Worm (Caenorhabditis elegans) whole organism, young adult: Measurements from ENCODE around the gene srj-24.

Experiments
- B0336.3 ChIP-seq: fragments of 200-800 bp; sonication (Bioruptor generic); IDR thresholded peaks from 2 replicates; pipeline ENCODE4 v1.3.6; 2022; ENCODE audit warnings: missing genetic modification characterization, missing compliant biosample characterization
- F23B12.7 ChIP-seq: sonication (generic microtip); optimal IDR thresholded peaks from 2 replicates; lab custom pipeline; 2017; ENCODE audit warnings: missing genetic modification characterization, mild to moderate bottlenecking, missing compliant biosample characterization, antibody characterized with exemption, moderate library complexity; ENCODE audit not compliant: insufficient read depth
- F49E8.2 ChIP-seq: sonication (generic microtip); optimal IDR thresholded peaks from 3 replicates; lab custom pipeline; 2017; ENCODE audit warnings: missing genetic modification characterization, mild to moderate bottlenecking, missing compliant biosample characterization, antibody characterized with exemption, moderate library complexity; ENCODE audit not compliant: insufficient read depth
- F57A8.1 ChIP-seq: fragments of 200-800 bp; sonication (Bioruptor generic); optimal IDR thresholded peaks from 2 replicates; lab custom pipeline; 2018; ENCODE audit warnings: mild to moderate bottlenecking, missing genetic modification characterization, moderate library complexity, missing compliant biosample characterization
- T26A5.8 ChIP-seq: sonication (generic microtip); optimal IDR thresholded peaks from 2 replicates; lab custom pipeline; 2016; ENCODE audit warnings: missing genetic modification characterization, missing compliant biosample characterization
- Y53F4B.3 ChIP-seq: fragments of 200-800 bp; sonication (Bioruptor generic); IDR thresholded peaks from 2 replicates; pipeline ENCODE4 v1.3.6; 2022; ENCODE audit warnings: missing genetic modification reagents, missing genetic modification characterization, missing compliant biosample characterization
- Y53G8AR.9 ChIP-seq: fragments of 200-800 bp; sonication (Bioruptor generic); conservative IDR thresholded peaks from 2 replicates; pipeline ENCODE4 v1.3.6; 2022; ENCODE audit warnings: missing genetic modification reagents, missing genetic modification characterization, missing compliant biosample characterization
- Y67H2A.10 ChIP-seq: fragments of 200-800 bp; sonication (Bioruptor generic); conservative IDR thresholded peaks from 2 replicates; pipeline ENCODE4 v1.3.6; 2022; ENCODE audit warnings: missing genetic modification reagents, missing genetic modification characterization, missing compliant biosample characterization
- ZK185.1 ChIP-seq: sonication (generic microtip); optimal IDR thresholded peaks from 2 replicates; lab custom pipeline; 2016; ENCODE audit warnings: mild to moderate bottlenecking, missing genetic modification characterization, missing compliant biosample characterization; ENCODE audit not compliant: poor library complexity, severe bottlenecking
- akir-1 ChIP-seq: fragments of 200-800 bp; sonication (Bioruptor generic); optimal IDR thresholded peaks from 2 replicates; lab custom pipeline; 2018; ENCODE audit warnings: mild to moderate bottlenecking, missing genetic modification characterization, moderate library complexity, missing compliant biosample characterization
- ama-1 ChIP-seq, 3 experiments: fragments of 150-350 bp in 1 of 3; sonication (generic microtip) in 2 of 3; optimal IDR thresholded peaks; 2 replicates each; lab custom pipeline; 2014 to 2018; ENCODE audit warnings: missing biosample characterization in 2 of 3, missing genetic modification characterization in 2 of 3, missing genetic modification reagents in 2 of 3
- athp-1 ChIP-seq: sonication (generic microtip); optimal IDR thresholded peaks from 2 replicates; lab custom pipeline; 2017; ENCODE audit warnings: mild to moderate bottlenecking, missing genetic modification characterization, missing compliant biosample characterization
- bed-1 ChIP-seq: fragments of 200-800 bp; sonication (Bioruptor generic); IDR thresholded peaks from 2 replicates; pipeline ENCODE4 v1.3.6; 2022; ENCODE audit warnings: missing genetic modification reagents, missing genetic modification characterization, missing compliant biosample characterization
- bed-2 ChIP-seq: fragments of 200-800 bp; sonication (Bioruptor generic); IDR thresholded peaks from 2 replicates; pipeline ENCODE4 v1.3.6; 2022; ENCODE audit warnings: missing genetic modification reagents, missing genetic modification characterization, missing compliant biosample characterization
- ccch-3 ChIP-seq: fragments of 200-800 bp; sonication (Bioruptor generic); optimal IDR thresholded peaks from 2 replicates; lab custom pipeline; 2018; ENCODE audit warnings: mild to moderate bottlenecking, missing genetic modification characterization, missing compliant biosample characterization
- cebp-1 ChIP-seq, 2 experiments: fragments of 200-800 bp in 1 of 2; sonication (Bioruptor generic) in 1 of 2; sonication (generic microtip) in 1 of 2; IDR thresholded peaks in 1 of 2; optimal IDR thresholded peaks in 1 of 2; 2 replicates each; pipeline versions ENCODE4 v1.3.6 to Lab custom; 2017 to 2022; ENCODE audit warnings: missing compliant biosample characterization in 2 of 2, missing genetic modification characterization in 2 of 2, mild to moderate bottlenecking in 1 of 2, missing genetic modification reagents in 1 of 2, moderate library complexity in 1 of 2
- cebp-2 ChIP-seq: fragments of 200-800 bp; sonication (Bioruptor generic); IDR thresholded peaks from 2 replicates; pipeline ENCODE4 v1.3.6; 2022; ENCODE audit warnings: missing genetic modification characterization, missing compliant biosample characterization
- ceh-40 ChIP-seq: fragments of 200-800 bp; sonication (Bioruptor generic); IDR thresholded peaks from 2 replicates; pipeline ENCODE4 v1.3.6; 2022; ENCODE audit warnings: missing genetic modification characterization, missing compliant biosample characterization
- ceh-91 ChIP-seq: fragments of 200-800 bp; sonication (Bioruptor generic); IDR thresholded peaks from 2 replicates; pipeline ENCODE4 v1.3.6; 2022; ENCODE audit warnings: missing genetic modification reagents, missing genetic modification characterization, missing compliant biosample characterization
- chd-7 ChIP-seq: sonication (generic microtip); optimal IDR thresholded peaks from 2 replicates; lab custom pipeline; 2016; ENCODE audit warnings: mild to moderate bottlenecking, missing genetic modification characterization, moderate library complexity, missing compliant biosample characterization
- dox-1 ChIP-seq: fragments of 200-800 bp; sonication (Bioruptor generic); IDR thresholded peaks from 2 replicates; pipeline ENCODE4 v1.3.6; 2022; ENCODE audit warnings: missing genetic modification reagents, missing genetic modification characterization, missing compliant biosample characterization
- dpff-1 ChIP-seq: sonication (generic microtip); optimal IDR thresholded peaks from 2 replicates; lab custom pipeline; 2017; ENCODE audit warnings: mild to moderate bottlenecking, missing genetic modification characterization, missing compliant biosample characterization
- ets-4 ChIP-seq: fragments of 200-800 bp; sonication (Bioruptor generic); optimal IDR thresholded peaks from 2 replicates; lab custom pipeline; 2018; ENCODE audit warnings: mild to moderate bottlenecking, missing genetic modification characterization, missing compliant biosample characterization
- hlh-12 ChIP-seq: sonication (generic microtip); optimal IDR thresholded peaks from 2 replicates; lab custom pipeline; 2016; ENCODE audit warnings: missing genetic modification characterization, missing compliant biosample characterization
- hlh-26 ChIP-seq: fragments of 200-800 bp; sonication (Bioruptor generic); conservative IDR thresholded peaks from 2 replicates; pipeline ENCODE4 v1.3.6; 2022; ENCODE audit warnings: missing genetic modification reagents, missing genetic modification characterization, missing compliant biosample characterization
- let-526 ChIP-seq: fragments of 200-800 bp; sonication (Bioruptor generic); IDR thresholded peaks from 2 replicates; pipeline ENCODE4 v1.3.6; 2022; ENCODE audit warnings: missing genetic modification reagents, missing genetic modification characterization, missing compliant biosample characterization
- lin-26 ChIP-seq: fragments of 200-800 bp; sonication (Bioruptor generic); IDR thresholded peaks from 2 replicates; pipeline ENCODE4 v1.3.6; 2022; ENCODE audit warnings: missing genetic modification reagents, missing genetic modification characterization, missing compliant biosample characterization
- lin-35 ChIP-seq, 3 experiments: fragments of 150-350 bp in 2 of 3; sonication (generic microtip) in 1 of 3; optimal IDR thresholded peaks; 2 replicates each; lab custom pipeline; 2014 to 2018; ENCODE audit warnings: missing biosample characterization in 3 of 3, missing genetic modification characterization in 3 of 3, missing genetic modification reagents in 3 of 3
- lin-40 ChIP-seq: sonication (generic microtip); optimal IDR thresholded peaks from 2 replicates; lab custom pipeline; 2016; ENCODE audit warnings: missing genetic modification characterization, mild to moderate bottlenecking, missing compliant biosample characterization, missing genotype, missing genetic modification reagents
- lin-54 ChIP-seq: fragments of 200-800 bp; sonication (Bioruptor generic); optimal IDR thresholded peaks from 2 replicates; lab custom pipeline; 2018; ENCODE audit warnings: mild to moderate bottlenecking, missing genetic modification characterization, missing compliant biosample characterization
- lsl-1 ChIP-seq: fragments of 200-800 bp; sonication (Bioruptor generic); optimal IDR thresholded peaks from 2 replicates; lab custom pipeline; 2018; ENCODE audit warnings: mild to moderate bottlenecking, missing genetic modification characterization, moderate library complexity, missing compliant biosample characterization
- madf-3 ChIP-seq: fragments of 200-800 bp; sonication (Bioruptor generic); IDR thresholded peaks from 2 replicates; pipeline ENCODE4 v1.3.6; 2022; ENCODE audit warnings: missing genetic modification reagents, missing genetic modification characterization, missing compliant biosample characterization
- nfya-1 ChIP-seq: sonication (generic microtip); optimal IDR thresholded peaks from 2 replicates; lab custom pipeline; 2017; ENCODE audit warnings: antibody characterized with exemption, missing compliant biosample characterization, missing genetic modification characterization, borderline replicate concordance; ENCODE audit not compliant: insufficient read depth
- nfya-2 ChIP-seq: fragments of 200-800 bp; sonication (Bioruptor generic); IDR thresholded peaks from 2 replicates; pipeline ENCODE4 v1.3.6; 2022; ENCODE audit warnings: missing genetic modification reagents, missing genetic modification characterization, missing compliant biosample characterization
- nfyb-1 ChIP-seq: fragments of 200-800 bp; sonication (Bioruptor generic); IDR thresholded peaks from 2 replicates; pipeline ENCODE4 v1.3.6; 2022; ENCODE audit warnings: missing genetic modification reagents, missing genetic modification characterization, missing compliant biosample characterization
- nhr-80 ChIP-seq: sonication (generic microtip); optimal IDR thresholded peaks from 2 replicates; lab custom pipeline; 2016; ENCODE audit warnings: missing genetic modification characterization, missing compliant biosample characterization
- repo-1 ChIP-seq: sonication (generic microtip); optimal IDR thresholded peaks from 2 replicates; lab custom pipeline; 2017; ENCODE audit warnings: mild to moderate bottlenecking, missing genetic modification characterization, missing compliant biosample characterization
- sdz-38 ChIP-seq: sonication (generic microtip); optimal IDR thresholded peaks from 2 replicates; lab custom pipeline; 2016; ENCODE audit warnings: missing genotype, missing genetic modification characterization, missing compliant biosample characterization
- sea-2 ChIP-seq: fragments of 200-800 bp; sonication (Bioruptor generic); IDR thresholded peaks from 2 replicates; pipeline ENCODE4 v1.3.6; 2022; ENCODE audit warnings: missing genetic modification characterization, missing compliant biosample characterization
- snpc-1.1 ChIP-seq: sonication (generic microtip); optimal IDR thresholded peaks from 2 replicates; lab custom pipeline; 2017; ENCODE audit warnings: missing genetic modification characterization, mild to moderate bottlenecking, missing compliant biosample characterization, antibody characterized with exemption, moderate library complexity, missing genotype, missing genetic modification reagents; ENCODE audit not compliant: insufficient read depth
- snpc-1.3 ChIP-seq: sonication (generic microtip); optimal IDR thresholded peaks from 2 replicates; lab custom pipeline; 2017; ENCODE audit warnings: missing genetic modification characterization, mild to moderate bottlenecking, missing compliant biosample characterization, antibody characterized with exemption, moderate library complexity, missing genotype, missing genetic modification reagents; ENCODE audit not compliant: insufficient read depth
- somi-1 ChIP-seq: fragments of 200-800 bp; sonication (Bioruptor generic); optimal IDR thresholded peaks from 2 replicates; lab custom pipeline; 2018; ENCODE audit warnings: mild to moderate bottlenecking, missing genetic modification characterization, missing compliant biosample characterization
- tlf-1 ChIP-seq: fragments of 200-800 bp; sonication (Bioruptor generic); optimal IDR thresholded peaks from 2 replicates; lab custom pipeline; 2018; ENCODE audit warnings: mild to moderate bottlenecking, missing genetic modification characterization, missing compliant biosample characterization
- unc-130 ChIP-seq: sonication (generic microtip); optimal IDR thresholded peaks from 2 replicates; lab custom pipeline; 2016; ENCODE audit warnings: missing genetic modification reagents, missing genetic modification characterization, missing compliant biosample characterization
- unc-62 ChIP-seq: fragments of 150-350 bp; optimal IDR thresholded peaks from 2 replicates; lab custom pipeline; 2014; ENCODE audit warnings: missing biosample characterization, missing genetic modification reagents, missing genetic modification characterization
- ztf-22 ChIP-seq: fragments of 200-800 bp; sonication (Bioruptor generic); optimal IDR thresholded peaks from 2 replicates; lab custom pipeline; 2018; ENCODE audit warnings: mild to moderate bottlenecking, missing genetic modification characterization, moderate library complexity, missing compliant biosample characterization

Gene srj-24

ce11 chrV:730216-730615 is 8.5 kb downstream of the srj-24 start:
- TF ChIP-seq unc-130 (no peak), nfya-1 (tag; lab: Kevin White, UChicago) (no peak), nfya-2 (GFP tag; lab: Robert Waterston, UW) (no peak), Y53F4B.3 (GFP tag; lab: Robert Waterston, UW) (no peak), hlh-26 (GFP tag; lab: Robert Waterston, UW) (no peak), unc-62 (no peak), dpff-1 (tag; lab: Kevin White, UChicago) (no peak), ets-4 (GFP tag; lab: Kevin White, UChicago) (no peak), ceh-91 (no peak), cebp-1 (GFP tag; IDR thresholded peaks at IDR 0.05; lab: Robert Waterston, UW) (peak; percentile 37; the same call in 1 of the 2 replicates), cebp-1 (tag; optimal IDR thresholded peaks at IDR 0.05; lab: Kevin White, UChicago) (peak; percentile 71), lin-40 (tag; lab: Kevin White, UChicago) (peak; percentile 47), snpc-1.1 (no peak), Y67H2A.10 (no peak), dox-1 (GFP tag; lab: Robert Waterston, UW) (peak; percentile 42; the same call in 1 of the 2 replicates), bed-2 (GFP tag; lab: Robert Waterston, UW) (no peak), snpc-1.3 (tag; lab: Kevin White, UChicago) (no peak), nhr-80 (tag; lab: Kevin White, UChicago) (peak; percentile 54), hlh-12 (tag; lab: Kevin White, UChicago) (no peak), ama-1 (optimal IDR thresholded peaks at IDR 0.05; lab: Kevin White, UChicago) (no peak), ama-1 (GFP tag; optimal IDR thresholded peaks at IDR 0.05; lab: Kevin White, UChicago) (no peak), sea-2 (no peak), somi-1 (GFP tag; lab: Kevin White, UChicago) (peak; percentile 25), lsl-1 (GFP tag; lab: Kevin White, UChicago) (no peak), ccch-3 (GFP tag; lab: Kevin White, UChicago) (no peak), nfyb-1 (GFP tag; lab: Robert Waterston, UW) (peak; percentile 81), cebp-2 (GFP tag; lab: Robert Waterston, UW) (no peak), lin-26 (0 out of 2 replicates have a peak, but pooled peaks have one; percentile 24), lin-54 (GFP tag; lab: Kevin White, UChicago) (peak; percentile 11), F57A8.1 (GFP tag; lab: Kevin White, UChicago) (no peak), ztf-22 (GFP tag; lab: Kevin White, UChicago) (peak; percentile 39), B0336.3 (GFP tag; lab: Robert Waterston, UW) (no peak; the same call in 1 of the 2 replicates), Y53G8AR.9 (peak; percentile 68; the same call in 1 of the 2 replicates), F23B12.7 (tag; lab: Kevin White, UChicago) (no peak), ZK185.1 (tag; lab: Kevin White, UChicago) (peak; percentile 25), athp-1 (tag; lab: Kevin White, UChicago) (no peak), sdz-38 (tag; lab: Kevin White, UChicago) (no peak), T26A5.8 (no peak), akir-1 (GFP tag; lab: Kevin White, UChicago) (no peak), let-526 (GFP tag; lab: Robert Waterston, UW) (peak; percentile 27), repo-1 (tag; lab: Kevin White, UChicago) (peak; percentile 56), ceh-40 (GFP tag; lab: Robert Waterston, UW) (no peak), tlf-1 (GFP tag; lab: Kevin White, UChicago) (peak; percentile 46), F49E8.2 (tag; lab: Kevin White, UChicago) (no peak), madf-3 (GFP tag; lab: Robert Waterston, UW) (0 out of 2 replicates have a peak, but pooled peaks have one; percentile 47), chd-7 (peak; percentile 66), lin-35 (GFP tag; optimal IDR thresholded peaks at IDR 0.05; lab: Kevin White, UChicago) (no peak), bed-1 (GFP tag; lab: Robert Waterston, UW) (no peak)
